Worm (Caenorhabditis elegans): Measurements from ENCODE around the gene ZC155.4.

DNA sequence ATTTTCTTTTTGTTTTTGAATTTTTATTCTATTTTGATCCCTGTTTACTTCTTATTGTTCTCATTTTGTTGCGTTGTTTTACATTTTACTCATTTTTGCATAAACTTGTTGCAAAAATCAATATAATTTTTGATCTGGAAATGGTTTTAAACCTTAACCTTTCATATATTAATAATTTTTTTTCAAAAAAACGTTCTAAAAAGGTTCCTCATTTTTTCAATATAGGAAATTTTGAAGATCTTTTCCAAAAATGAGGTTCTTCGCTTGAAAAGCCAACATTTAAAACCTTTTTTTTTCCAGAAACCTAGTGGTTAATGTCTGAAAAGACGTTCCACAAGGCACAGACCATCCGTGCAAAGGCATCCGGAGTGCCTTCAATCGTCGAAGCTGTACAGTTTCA lies 45.1 kb upstream of the ZC155.4 start, which contains the start of gene gop-3:
- TF ChIP-seq nhr-11 (tag; optimal IDR thresholded peaks at IDR 0.05) (no peak), elt-1 (tag; optimal IDR thresholded peaks at IDR 0.05) (no peak), mab-5 (tag; optimal IDR thresholded peaks at IDR 0.05) (no peak)
